3 fruit fly cellular contexts compared by ENCODE assay signal in the genomic region with DNA sequence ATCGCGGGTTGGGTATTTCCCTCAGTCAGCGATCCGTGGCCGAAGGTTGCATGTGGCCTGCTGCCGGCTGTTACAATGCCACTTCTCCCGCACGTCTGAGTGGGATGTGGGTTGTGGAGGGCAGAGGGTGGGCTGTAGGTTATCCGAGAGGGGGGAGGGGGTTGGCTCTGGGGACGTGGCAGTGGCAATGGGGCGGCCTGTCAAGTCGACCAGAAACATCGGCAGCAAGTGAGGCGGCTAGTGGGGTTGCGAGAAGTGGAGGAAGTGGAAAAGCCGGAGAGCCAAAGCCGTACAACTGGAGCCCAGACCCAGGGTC.
TF ChIP-seq lines count a peak whose summit lies in the region.

No protein-coding gene starts in this region.

- no peak for TF ChIP-seq CTCF in whole organism, embryonic (GFP tag; optimal IDR thresholded peaks at IDR 0.05; lab: Kevin White, UChicago)

TF ChIP-seq in whole organism, embryonic, 481 proteins besides CTCF, POLR2A, EP300 and RAD21:
- TF ChIP-seq CG7556 (GFP tag; optimal IDR thresholded peaks at IDR 0.05; lab: Kevin White, UChicago): peak; percentile 60
- peak; percentile 86 for TF ChIP-seq crol (GFP tag; IDR thresholded peaks at IDR 0.05; lab: Robert Waterston, UW)
- TF ChIP-seq kay (GFP tag; optimal IDR thresholded peaks at IDR 0.05; lab: Kevin White, UChicago): no peak
- peak; percentile 60 for TF ChIP-seq CG10543 (GFP tag; optimal IDR thresholded peaks at IDR 0.05; lab: Kevin White, UChicago)
- TF ChIP-seq CG9817 (tag; optimal IDR thresholded peaks at IDR 0.05; lab: Kevin White, UChicago): no peak
- no peak for TF ChIP-seq ewg (GFP tag; optimal IDR thresholded peaks at IDR 0.05; lab: Kevin White, UChicago)
- peak; percentile 42 for TF ChIP-seq abd-A (tag; optimal IDR thresholded peaks at IDR 0.05; lab: Kevin White, UChicago)
- peak; percentile 39; the same call in 1 of the 3 replicates for TF ChIP-seq CG11456 (GFP tag; IDR thresholded peaks at IDR 0.05; lab: Robert Waterston, UW)
- peak; percentile 23 for TF ChIP-seq CG12104 (GFP tag; optimal IDR thresholded peaks at IDR 0.05; lab: Kevin White, UChicago)
- TF ChIP-seq prd (optimal IDR thresholded peaks at IDR 0.05; lab: Kevin White, UChicago): no peak
- 0 out of 3 replicates have a peak, but pooled peaks have one; percentile 1 for TF ChIP-seq prd (GFP tag; IDR thresholded peaks at IDR 0.05; lab: Robert Waterston, UW)
- TF ChIP-seq Hey (tag; optimal IDR thresholded peaks at IDR 0.05; lab: Kevin White, UChicago): peak; percentile 41
- no peak for TF ChIP-seq gce (GFP tag; IDR thresholded peaks at IDR 0.05; lab: Robert Waterston, UW)
- TF ChIP-seq dysf (GFP tag; IDR thresholded peaks at IDR 0.05; lab: Robert Waterston, UW): peak; percentile 2; the same call in 1 of the 3 replicates
- 0 out of 2 replicates have a peak, but pooled peaks have one; percentile 0 for TF ChIP-seq CG32772 (GFP tag; IDR thresholded peaks at IDR 0.05; lab: Robert Waterston, UW)
- TF ChIP-seq CG11695 (GFP tag; IDR thresholded peaks at IDR 0.05; lab: Robert Waterston, UW): 0 out of 3 replicates have a peak, but pooled peaks have one; percentile 1
- peak; percentile 6 for TF ChIP-seq D19A (tag; optimal IDR thresholded peaks at IDR 0.05; lab: Kevin White, UChicago)
- TF ChIP-seq CG31441 (GFP tag; IDR thresholded peaks at IDR 0.05; lab: Robert Waterston, UW): 0 out of 2 replicates have a peak, but pooled peaks have one; percentile 6
- no peak for TF ChIP-seq CG15479 (GFP tag; optimal IDR thresholded peaks at IDR 0.05; lab: Kevin White, UChicago)
- TF ChIP-seq bcd (GFP tag; optimal IDR thresholded peaks at IDR 0.05; lab: Kevin White, UChicago): peak; percentile 6
- TF ChIP-seq Eip74EF (GFP tag; optimal IDR thresholded peaks at IDR 0.05; lab: Kevin White, UChicago): peak in 1 of 2 experiments; percentile 1
- peak; percentile 19 for TF ChIP-seq lab (GFP tag; optimal IDR thresholded peaks at IDR 0.05; lab: Kevin White, UChicago)
- peak; percentile 24; the same call in 1 of the 3 replicates for TF ChIP-seq CG17361 (GFP tag; IDR thresholded peaks at IDR 0.05; lab: Robert Waterston, UW)

TF ChIP-seq in whole organism, prepupa, 60 proteins besides CTCF, POLR2A, EP300 and RAD21:
- TF ChIP-seq ss (GFP tag; optimal IDR thresholded peaks at IDR 0.05; lab: Kevin White, UChicago): peak in 1 of 2 experiments; percentile 9
- TF ChIP-seq CG16779 (tag; optimal IDR thresholded peaks at IDR 0.05; lab: Kevin White, UChicago): no peak
- no peak for TF ChIP-seq CG6808 (GFP tag; optimal IDR thresholded peaks at IDR 0.05; lab: Kevin White, UChicago)
- no peak for TF ChIP-seq CG10631 (GFP tag; optimal IDR thresholded peaks at IDR 0.05; lab: Kevin White, UChicago)
- TF ChIP-seq topi (GFP tag; optimal IDR thresholded peaks at IDR 0.05; lab: Kevin White, UChicago): no peak
- TF ChIP-seq esn (GFP tag; optimal IDR thresholded peaks at IDR 0.05; lab: Kevin White, UChicago): no peak
- TF ChIP-seq CG6854 (GFP tag; optimal IDR thresholded peaks at IDR 0.05; lab: Kevin White, UChicago): no peak
- no peak for TF ChIP-seq Hr4 (GFP tag; optimal IDR thresholded peaks at IDR 0.05; lab: Kevin White, UChicago)
- TF ChIP-seq CG34406 (GFP tag; optimal IDR thresholded peaks at IDR 0.05; lab: Kevin White, UChicago): no peak
- peak; percentile 6 for TF ChIP-seq dsx (GFP tag; optimal IDR thresholded peaks at IDR 0.05; lab: Kevin White, UChicago; ENCODE audit: poor library complexity, severe bottlenecking)
- no peak for TF ChIP-seq CG6276 (GFP tag; optimal IDR thresholded peaks at IDR 0.05; lab: Kevin White, UChicago)
- no peak for TF ChIP-seq CG8119 (GFP tag; IDR thresholded peaks at IDR 0.05; lab: Robert Waterston, UW)
- no peak for TF ChIP-seq Hr39 (GFP tag; optimal IDR thresholded peaks at IDR 0.05; lab: Kevin White, UChicago)
- no peak for TF ChIP-seq Met (GFP tag; optimal IDR thresholded peaks at IDR 0.05; lab: Kevin White, UChicago)

TF ChIP-seq in whole organism, pupa, 21 proteins besides CTCF, POLR2A, EP300 and RAD21:
- TF ChIP-seq fd96Ca (GFP tag; IDR thresholded peaks at IDR 0.05; lab: Robert Waterston, UW) (0 out of 3 replicates have a peak, but pooled peaks have one; percentile 9), CG13204 (GFP tag; optimal IDR thresholded peaks at IDR 0.05; lab: Kevin White, UChicago) (peak; percentile 25), CG8159 (tag; optimal IDR thresholded peaks at IDR 0.05; lab: Kevin White, UChicago) (no peak)
